Worm (Caenorhabditis elegans) whole organism, young adult: ENCODE data around the gene C50E3.11.

ENCODE experiments used
- C06A6.2 ChIP-seq: fragments of 200-800 bp; sonication (Bioruptor generic); conservative IDR thresholded peaks from 2 replicates; pipeline ENCODE4 v1.3.6; 2022; ENCODE audit warnings: missing genetic modification characterization, missing compliant biosample characterization
- C17E4.6 ChIP-seq: fragments of 200-800 bp; sonication (Bioruptor generic); IDR thresholded peaks from 2 replicates; pipeline ENCODE4 v1.3.6; 2022; ENCODE audit warnings: missing genetic modification reagents, missing genetic modification characterization, missing compliant biosample characterization
- D2030.7 ChIP-seq: fragments of 200-800 bp; sonication (Bioruptor generic); IDR thresholded peaks from 2 replicates; pipeline ENCODE4 v1.3.6; 2022; ENCODE audit warnings: missing genetic modification reagents, missing genetic modification characterization, missing compliant biosample characterization
- K12H6.12 ChIP-seq: fragments of 200-800 bp; sonication (Bioruptor generic); optimal IDR thresholded peaks from 2 replicates; lab custom pipeline; 2018; ENCODE audit warnings: mild to moderate bottlenecking, missing genetic modification characterization, missing compliant biosample characterization
- T07F8.4 ChIP-seq: sonication (generic microtip); optimal IDR thresholded peaks from 2 replicates; lab custom pipeline; 2016; ENCODE audit warnings: mild to moderate bottlenecking, missing genetic modification characterization, moderate library complexity, missing compliant biosample characterization
- akir-1 ChIP-seq: fragments of 200-800 bp; sonication (Bioruptor generic); optimal IDR thresholded peaks from 2 replicates; lab custom pipeline; 2018; ENCODE audit warnings: mild to moderate bottlenecking, missing genetic modification characterization, moderate library complexity, missing compliant biosample characterization
- bed-1 ChIP-seq: fragments of 200-800 bp; sonication (Bioruptor generic); IDR thresholded peaks from 2 replicates; pipeline ENCODE4 v1.3.6; 2022; ENCODE audit warnings: missing genetic modification reagents, missing genetic modification characterization, missing compliant biosample characterization
- ccch-3 ChIP-seq: fragments of 200-800 bp; sonication (Bioruptor generic); optimal IDR thresholded peaks from 2 replicates; lab custom pipeline; 2018; ENCODE audit warnings: mild to moderate bottlenecking, missing genetic modification characterization, missing compliant biosample characterization
- ceh-40 ChIP-seq: fragments of 200-800 bp; sonication (Bioruptor generic); IDR thresholded peaks from 2 replicates; pipeline ENCODE4 v1.3.6; 2022; ENCODE audit warnings: missing genetic modification characterization, missing compliant biosample characterization
- chd-7 ChIP-seq: sonication (generic microtip); optimal IDR thresholded peaks from 2 replicates; lab custom pipeline; 2016; ENCODE audit warnings: mild to moderate bottlenecking, missing genetic modification characterization, moderate library complexity, missing compliant biosample characterization
- die-1 ChIP-seq: sonication (generic microtip); optimal IDR thresholded peaks from 2 replicates; lab custom pipeline; 2016; ENCODE audit warnings: missing genotype, mild to moderate bottlenecking, missing genetic modification characterization, missing compliant biosample characterization
- dpl-1 ChIP-seq: fragments of 150-350 bp; optimal IDR thresholded peaks from 2 replicates; lab custom pipeline; 2014; ENCODE audit warnings: missing biosample characterization, missing genetic modification reagents, missing genetic modification characterization
- efl-1 ChIP-seq: fragments of 150-350 bp; optimal IDR thresholded peaks from 2 replicates; lab custom pipeline; 2014; ENCODE audit warnings: missing biosample characterization, missing genetic modification reagents, missing genetic modification characterization
- lin-26 ChIP-seq: fragments of 200-800 bp; sonication (Bioruptor generic); IDR thresholded peaks from 2 replicates; pipeline ENCODE4 v1.3.6; 2022; ENCODE audit warnings: missing genetic modification reagents, missing genetic modification characterization, missing compliant biosample characterization
- lin-40 ChIP-seq: sonication (generic microtip); optimal IDR thresholded peaks from 2 replicates; lab custom pipeline; 2016; ENCODE audit warnings: missing genetic modification characterization, mild to moderate bottlenecking, missing compliant biosample characterization, missing genotype, missing genetic modification reagents
- lir-1 ChIP-seq: fragments of 200-800 bp; sonication (Bioruptor generic); conservative IDR thresholded peaks from 2 replicates; pipeline ENCODE4 v1.3.6; 2022; ENCODE audit warnings: missing genetic modification reagents, missing genetic modification characterization, missing compliant biosample characterization
- madf-10 ChIP-seq: sonication (generic microtip); optimal IDR thresholded peaks from 2 replicates; lab custom pipeline; 2016; ENCODE audit warnings: mild to moderate bottlenecking, missing genetic modification characterization, missing compliant biosample characterization
- madf-6 ChIP-seq: fragments of 200-800 bp; sonication (Bioruptor generic); IDR thresholded peaks from 2 replicates; pipeline ENCODE4 v1.3.6; 2022; ENCODE audit warnings: missing genetic modification reagents, missing genetic modification characterization, missing compliant biosample characterization
- madf-8 ChIP-seq: fragments of 200-800 bp; sonication (Bioruptor generic); conservative IDR thresholded peaks from 2 replicates; pipeline ENCODE4 v1.3.6; 2022; ENCODE audit warnings: missing genetic modification reagents, missing genetic modification characterization, missing compliant biosample characterization
- mcd-1 ChIP-seq: fragments of 200-800 bp; sonication (Bioruptor generic); IDR thresholded peaks from 2 replicates; pipeline ENCODE4 v1.3.6; 2022; ENCODE audit warnings: missing genetic modification reagents, missing genetic modification characterization, missing compliant biosample characterization
- mxl-1 ChIP-seq: sonication (generic microtip); optimal IDR thresholded peaks from 2 replicates; lab custom pipeline; 2016; ENCODE audit warnings: missing genetic modification characterization, missing compliant biosample characterization
- nhr-90 ChIP-seq: sonication (generic microtip); optimal IDR thresholded peaks from 2 replicates; lab custom pipeline; 2016; ENCODE audit warnings: missing genotype, mild to moderate bottlenecking, missing genetic modification characterization, missing compliant biosample characterization
- pha-4 ChIP-seq: fragments of 150-350 bp; sonication (generic microtip); optimal IDR thresholded peaks from 2 replicates; lab custom pipeline; 2014; ENCODE audit warnings: missing biosample characterization, missing genetic modification reagents, missing genetic modification characterization
- repo-1 ChIP-seq: sonication (generic microtip); optimal IDR thresholded peaks from 2 replicates; lab custom pipeline; 2017; ENCODE audit warnings: mild to moderate bottlenecking, missing genetic modification characterization, missing compliant biosample characterization
- rpc-1 ChIP-seq, 2 experiments: fragments of 150-350 bp in 1 of 2; sonication (generic microtip) in 1 of 2; optimal IDR thresholded peaks; 2 replicates each; lab custom pipeline; 2014 to 2018; ENCODE audit warnings: missing biosample characterization in 1 of 2, missing genetic modification characterization in 1 of 2, missing genetic modification reagents in 1 of 2, missing genotype in 1 of 2
- sdz-38 ChIP-seq: sonication (generic microtip); optimal IDR thresholded peaks from 2 replicates; lab custom pipeline; 2016; ENCODE audit warnings: missing genotype, missing genetic modification characterization, missing compliant biosample characterization
- sea-2 ChIP-seq: fragments of 200-800 bp; sonication (Bioruptor generic); IDR thresholded peaks from 2 replicates; pipeline ENCODE4 v1.3.6; 2022; ENCODE audit warnings: missing genetic modification characterization, missing compliant biosample characterization
- snpc-1.1 ChIP-seq: sonication (generic microtip); optimal IDR thresholded peaks from 2 replicates; lab custom pipeline; 2017; ENCODE audit warnings: missing genetic modification characterization, mild to moderate bottlenecking, missing compliant biosample characterization, antibody characterized with exemption, moderate library complexity, missing genotype, missing genetic modification reagents; ENCODE audit not compliant: insufficient read depth
- snpc-1.3 ChIP-seq: sonication (generic microtip); optimal IDR thresholded peaks from 2 replicates; lab custom pipeline; 2017; ENCODE audit warnings: missing genetic modification characterization, mild to moderate bottlenecking, missing compliant biosample characterization, antibody characterized with exemption, moderate library complexity, missing genotype, missing genetic modification reagents; ENCODE audit not compliant: insufficient read depth
- somi-1 ChIP-seq: fragments of 200-800 bp; sonication (Bioruptor generic); optimal IDR thresholded peaks from 2 replicates; lab custom pipeline; 2018; ENCODE audit warnings: mild to moderate bottlenecking, missing genetic modification characterization, missing compliant biosample characterization
- sptf-2 ChIP-seq: fragments of 200-800 bp; sonication (Bioruptor generic); optimal IDR thresholded peaks from 2 replicates; lab custom pipeline; 2018; ENCODE audit warnings: mild to moderate bottlenecking, missing genetic modification characterization, missing compliant biosample characterization
- tbp1 ChIP-seq: fragments of 200-800 bp; sonication (Bioruptor generic); optimal IDR thresholded peaks from 2 replicates; lab custom pipeline; 2018; ENCODE audit warnings: mild to moderate bottlenecking, missing genetic modification characterization, missing compliant biosample characterization
- unc-130 ChIP-seq: sonication (generic microtip); optimal IDR thresholded peaks from 2 replicates; lab custom pipeline; 2016; ENCODE audit warnings: missing genetic modification reagents, missing genetic modification characterization, missing compliant biosample characterization
- ztf-26 ChIP-seq: sonication (generic microtip); optimal IDR thresholded peaks from 2 replicates; lab custom pipeline; 2017; ENCODE audit warnings: missing genetic modification characterization, missing compliant biosample characterization
- ztf-28 ChIP-seq: fragments of 200-800 bp; sonication (Bioruptor generic); IDR thresholded peaks from 2 replicates; pipeline ENCODE4 v1.3.6; 2022; ENCODE audit warnings: missing genetic modification reagents, missing genetic modification characterization, missing compliant biosample characterization

C50E3.11 gene

DNA sequence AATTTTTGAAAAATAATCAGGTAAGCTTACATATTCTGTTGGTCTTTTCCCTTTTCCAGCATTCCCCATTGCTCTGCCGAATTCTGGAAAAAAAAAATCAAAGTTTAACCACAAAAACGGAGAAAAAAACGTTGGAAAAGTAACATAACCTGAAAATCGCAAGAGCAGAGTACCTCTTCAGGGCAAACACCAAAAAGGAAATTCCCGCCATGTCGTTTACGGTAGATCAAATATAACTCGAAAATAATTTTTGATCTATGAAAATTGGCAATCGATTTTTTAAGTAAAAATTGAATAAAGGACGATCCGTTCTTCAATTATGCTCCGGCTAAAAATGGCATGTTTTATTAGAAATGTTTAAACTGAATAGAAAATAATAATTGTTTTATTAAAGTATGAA, at the start of gene C50E3.11:
Gene C50E3.11, minus strand, starts transcription at position 83 of the 400 bp plus-strand sequence.
- TF ChIP-seq mcd-1 (no peak), madf-10 (tag; lab: Kevin White, UChicago) (no peak), madf-8 (peak; percentile 26; the same call in 1 of the 2 replicates), dpl-1 (GFP tag; lab: Kevin White, UChicago) (peak; percentile 28), ztf-28 (GFP tag; lab: Robert Waterston, UW) (no peak), efl-1 (GFP tag; lab: Kevin White, UChicago) (peak; percentile 86), C06A6.2 (GFP tag; lab: Robert Waterston, UW) (no peak), madf-6 (GFP tag; lab: Robert Waterston, UW) (peak; percentile 84)

DNA sequence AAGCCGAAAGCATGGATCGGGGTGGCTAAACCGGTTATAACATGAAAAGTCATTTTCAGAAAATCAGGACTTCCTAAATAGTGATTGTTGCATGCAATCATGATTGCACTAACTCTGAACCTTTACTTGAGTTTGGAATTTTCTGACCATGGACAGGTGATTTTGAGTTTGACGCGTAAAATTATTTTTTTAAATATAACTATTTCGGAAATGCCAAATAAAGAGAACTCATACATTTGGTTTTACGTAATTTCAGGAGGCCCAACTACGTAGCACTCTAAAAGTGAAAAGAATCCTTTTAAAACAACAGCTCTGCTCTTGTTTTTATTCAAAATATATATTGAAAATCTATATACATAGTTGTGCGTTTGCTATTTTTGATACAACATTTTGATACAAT, 48.5 kb upstream of the C50E3.11 start, which contains the start of gene srh-234:
Gene srh-234, minus strand, starts transcription at position 101 of the 400 bp plus-strand sequence.
- TF ChIP-seq D2030.7 (GFP tag; lab: Robert Waterston, UW) (no peak), die-1 (tag; lab: Kevin White, UChicago) (no peak), snpc-1.1 (tag; lab: Kevin White, UChicago) (no peak)

DNA sequence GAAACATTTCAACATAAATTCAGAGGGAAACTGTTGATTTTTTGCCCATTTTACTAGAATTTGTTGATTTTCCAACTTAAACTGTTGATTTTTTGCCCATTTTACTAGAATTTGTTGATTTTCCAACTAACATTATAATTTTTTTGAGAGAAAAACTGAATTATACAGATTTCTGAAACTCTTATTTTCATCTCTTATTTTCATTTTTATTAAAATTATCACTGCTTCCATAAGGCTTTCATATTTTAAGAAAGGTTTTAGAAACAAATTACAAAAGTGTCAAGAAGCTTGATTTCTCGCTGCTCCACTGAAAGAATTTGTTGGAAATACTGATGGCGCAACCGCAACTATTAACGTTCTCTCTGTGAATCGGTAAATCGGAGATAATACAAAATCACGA, 46.7 kb upstream of the C50E3.11 start:
- TF ChIP-seq bed-1 (GFP tag; lab: Robert Waterston, UW) (no peak), lir-1 (GFP tag; lab: Robert Waterston, UW) (no peak)

DNA sequence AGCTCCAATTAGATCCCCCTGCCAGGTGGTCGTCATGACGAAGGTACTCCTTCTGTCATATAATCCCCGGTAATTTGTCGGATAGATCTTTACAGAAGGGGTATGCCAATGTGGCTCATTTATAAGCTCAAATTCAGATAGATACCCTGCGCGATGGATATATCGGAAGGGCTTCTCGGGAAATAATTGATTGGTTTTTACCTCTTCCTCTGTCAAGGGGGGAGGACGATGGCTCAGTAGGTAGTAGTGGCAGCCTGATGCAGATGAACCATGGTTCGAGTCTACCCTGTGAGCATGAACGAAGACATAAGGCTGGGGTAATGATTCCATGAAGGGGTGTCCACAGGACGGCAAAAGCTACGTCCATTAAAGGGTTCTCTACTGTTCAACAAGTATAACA, 43.9 kb upstream of the C50E3.11 start:
- TF ChIP-seq D2030.7 (GFP tag; lab: Robert Waterston, UW) (no peak), ceh-40 (GFP tag; lab: Robert Waterston, UW) (no peak), rpc-1 (optimal IDR thresholded peaks at IDR 0.05; lab: Kevin White, UChicago) (no peak), rpc-1 (tag; optimal IDR thresholded peaks at IDR 0.05; lab: Kevin White, UChicago) (peak; percentile 8), akir-1 (no peak), tbp1 (GFP tag; lab: Kevin White, UChicago) (no peak)

DNA sequence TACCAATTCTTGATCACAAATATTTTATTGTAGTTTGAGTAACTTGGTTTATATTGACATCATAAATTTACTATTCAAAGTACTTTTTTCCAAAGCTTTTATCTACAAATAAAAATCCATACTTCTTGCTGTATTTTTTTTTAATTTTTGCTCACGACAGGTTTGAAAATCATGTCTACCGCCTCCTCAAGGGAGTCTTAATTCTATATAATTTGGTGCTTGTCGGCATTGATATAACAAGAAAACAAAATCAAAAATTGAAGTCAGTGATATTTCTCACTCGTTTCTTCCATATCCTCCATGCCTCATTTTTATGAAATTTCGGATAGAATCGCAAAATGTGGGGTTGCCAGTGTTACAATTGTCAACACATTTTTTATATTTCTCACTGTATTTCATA, 42.2 kb upstream of the C50E3.11 start, which contains the start of gene str-47:
Gene str-47, plus strand, starts transcription at position 301 of the 400 bp plus-strand sequence.
- no peak for TF ChIP-seq sptf-2 (GFP tag; lab: Kevin White, UChicago)
- TF ChIP-seq chd-7 (tag; lab: Kevin White, UChicago) = no peak

DNA sequence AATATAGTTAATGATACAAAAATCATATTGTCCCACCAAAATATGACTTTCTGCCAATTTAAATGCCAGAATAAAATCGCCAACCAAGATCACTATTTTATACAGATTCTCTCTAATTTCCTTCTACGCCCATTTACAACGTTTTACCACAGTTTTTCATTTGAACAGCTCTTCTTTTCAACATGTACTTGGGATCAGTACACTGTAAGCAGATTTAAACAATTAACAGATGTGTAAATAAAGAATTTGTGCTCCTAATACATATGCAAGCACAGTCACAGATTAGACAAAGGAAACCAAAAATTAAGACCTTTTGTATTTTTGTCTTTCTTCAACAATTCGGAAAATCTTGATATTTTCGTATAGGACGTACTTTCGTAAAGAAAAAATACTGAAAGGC, 40.1 kb upstream of the C50E3.11 start, which contains the start of gene F07C4.11:
Gene F07C4.11, minus strand, starts transcription at position 101 of the 400 bp plus-strand sequence.
- no peak for TF ChIP-seq rpc-1 (optimal IDR thresholded peaks at IDR 0.05; lab: Kevin White, UChicago)
- no peak for TF ChIP-seq rpc-1 (tag; optimal IDR thresholded peaks at IDR 0.05; lab: Kevin White, UChicago)
- no peak for TF ChIP-seq ztf-26
- TF ChIP-seq nhr-90 (tag; lab: Kevin White, UChicago) = no peak
- no peak for TF ChIP-seq T07F8.4 (tag; lab: Kevin White, UChicago)
- TF ChIP-seq K12H6.12 = no peak
- no peak for TF ChIP-seq mxl-1 (tag; lab: Kevin White, UChicago)
- no peak for TF ChIP-seq chd-7 (tag; lab: Kevin White, UChicago)
- TF ChIP-seq C17E4.6 = no peak

DNA sequence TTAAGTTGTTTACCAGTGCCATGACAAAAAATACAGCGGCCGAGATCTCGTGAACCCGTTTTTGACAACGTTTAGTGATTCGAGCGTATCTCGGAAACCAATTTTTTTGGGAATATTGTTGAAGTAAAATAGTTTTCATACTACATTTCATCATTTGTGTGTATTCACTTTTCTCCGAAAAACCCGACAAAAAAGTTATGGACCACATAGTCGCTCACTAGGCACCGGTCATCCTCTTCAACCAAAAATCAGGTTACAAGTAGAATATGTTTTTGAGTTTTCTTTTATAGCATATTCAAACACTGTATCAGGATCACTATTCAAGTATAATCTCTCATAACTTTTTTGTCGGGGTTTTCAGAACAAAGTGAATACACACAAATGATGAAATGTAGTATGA, 38.4 kb upstream of the C50E3.11 start:
- TF ChIP-seq snpc-1.3 (tag; lab: Kevin White, UChicago) = no peak
- TF ChIP-seq lin-40 (tag; lab: Kevin White, UChicago) = no peak
- TF ChIP-seq ccch-3 = no peak
- TF ChIP-seq somi-1 = no peak
- no peak for TF ChIP-seq unc-130 (GFP tag; lab: Kevin White, UChicago)
- TF ChIP-seq pha-4 (tag; lab: Kevin White, UChicago) = no peak
- no peak for TF ChIP-seq sptf-2 (GFP tag; lab: Kevin White, UChicago)
- no peak for TF ChIP-seq sea-2
- TF ChIP-seq repo-1 (tag; lab: Kevin White, UChicago) = no peak
- no peak for TF ChIP-seq C17E4.6
- no peak for TF ChIP-seq sdz-38 (tag; lab: Kevin White, UChicago)
- no peak for TF ChIP-seq madf-6 (GFP tag; lab: Robert Waterston, UW)
- no peak for TF ChIP-seq lin-26 (GFP tag; lab: Robert Waterston, UW)
